Fruit fly (Drosophila melanogaster) whole organism, embryonic: ENCODE data around the gene VGlut.

ENCODE experiments used
- ATbp ChIP-seq: fragments of 200-800 bp; sonication (Bioruptor generic); optimal IDR thresholded peaks from 2 replicates; lab custom pipeline; 2017; ENCODE audit warnings: missing biosample characterization, mild to moderate bottlenecking, missing genetic modification characterization, missing genetic modification reagents
- Asciz ChIP-seq: fragments of 200-800 bp; sonication (Bioruptor generic); optimal IDR thresholded peaks from 2 replicates; lab custom pipeline; 2017; ENCODE audit warnings: missing biosample characterization, mild to moderate bottlenecking, missing genetic modification characterization, missing genetic modification reagents
- Atf3 ChIP-seq: fragments of 200-800 bp; sonication (Bioruptor generic); optimal IDR thresholded peaks from 3 replicates; lab custom pipeline; 2016; ENCODE audit warnings: missing biosample characterization, missing genetic modification characterization
- B-H2 ChIP-seq: fragments of 200-800 bp; sonication (Bioruptor generic); optimal IDR thresholded peaks from 2 replicates; lab custom pipeline; 2018; ENCODE audit warnings: missing biosample characterization, mild to moderate bottlenecking, missing genetic modification characterization
- Bdp1 ChIP-seq: fragments of 200-800 bp; sonication (Bioruptor generic); optimal IDR thresholded peaks from 3 replicates; lab custom pipeline; 2016; ENCODE audit warnings: missing biosample characterization, missing genetic modification characterization
- Bgb ChIP-seq: fragments of 200-800 bp; sonication (Bioruptor generic); IDR thresholded peaks from 2 replicates; pipeline ENCODE4 v1.3.6; 2022; ENCODE audit warnings: missing biosample characterization, missing genetic modification characterization; ENCODE audit not compliant: partially characterized antibody
- Blimp-1 ChIP-seq: fragments of 200-800 bp; sonication (Bioruptor generic); optimal IDR thresholded peaks from 3 replicates; lab custom pipeline; 2018; ENCODE audit warnings: missing biosample characterization, missing genetic modification characterization, mild to moderate bottlenecking, moderate library complexity, missing genetic modification reagents
- CG10959 ChIP-seq: fragments of 200-800 bp; sonication (Bioruptor generic); IDR thresholded peaks from 2 replicates; pipeline ENCODE4 v1.3.6; 2022; ENCODE audit warnings: missing biosample characterization, missing genetic modification characterization
- CG11085 ChIP-seq: fragments of 200-800 bp; sonication (Bioruptor generic); IDR thresholded peaks from 2 replicates; pipeline ENCODE4 v1.3.6; 2022; ENCODE audit warnings: missing biosample characterization, missing genetic modification characterization
- CG14014 ChIP-seq: fragments of 200-800 bp; sonication (Bioruptor generic); IDR thresholded peaks from 2 replicates; pipeline ENCODE4 v1.3.6; 2022; ENCODE audit warnings: missing biosample characterization, missing genetic modification characterization
- CG14667 ChIP-seq: fragments of 200-800 bp; sonication (Bioruptor generic); IDR thresholded peaks from 2 replicates; pipeline ENCODE4 v1.3.6; 2022; ENCODE audit warnings: missing biosample characterization, missing genetic modification characterization
- CG17385 ChIP-seq: fragments of 200-800 bp; sonication (Bioruptor generic); optimal IDR thresholded peaks from 3 replicates; lab custom pipeline; 2018; ENCODE audit warnings: missing biosample characterization, mild to moderate bottlenecking, missing genetic modification characterization
- CG18619 ChIP-seq: fragments of 200-800 bp; sonication (Bioruptor generic); optimal IDR thresholded peaks from 3 replicates; lab custom pipeline; 2017; ENCODE audit warnings: missing biosample characterization, mild to moderate bottlenecking, missing genetic modification characterization
- CG2129 ChIP-seq: fragments of 200-800 bp; sonication (Bioruptor generic); IDR thresholded peaks from 2 replicates; pipeline ENCODE4 v1.3.6; 2022; ENCODE audit warnings: missing biosample characterization, missing genetic modification characterization; ENCODE audit not compliant: partially characterized antibody
- CG2678 ChIP-seq: fragments of 200-800 bp; sonication (Bioruptor generic); optimal IDR thresholded peaks from 3 replicates; lab custom pipeline; 2019; ENCODE audit warnings: missing biosample characterization, mild to moderate bottlenecking, missing genetic modification characterization, moderate library complexity
- CG31388 ChIP-seq: fragments of 200-800 bp; sonication (Bioruptor generic); optimal IDR thresholded peaks from 2 replicates; lab custom pipeline; 2016; ENCODE audit warnings: missing biosample characterization, missing genetic modification characterization
- CG31441 ChIP-seq: fragments of 200-800 bp; sonication (Bioruptor generic); IDR thresholded peaks from 2 replicates; pipeline ENCODE4 v1.3.6; 2022; ENCODE audit warnings: missing biosample characterization, missing genetic modification characterization
- CG3726 ChIP-seq: fragments of 200-800 bp; sonication (Bioruptor generic); IDR thresholded peaks from 3 replicates; pipeline ENCODE4, ENCODE4 v1.3.6; 2022; ENCODE audit warnings: missing biosample characterization, missing genetic modification characterization
- CG5245 ChIP-seq: fragments of 200-800 bp; sonication (Bioruptor generic); optimal IDR thresholded peaks from 3 replicates; lab custom pipeline; 2016; ENCODE audit warnings: missing biosample characterization, missing genetic modification characterization
- CG6254 ChIP-seq: fragments of 200-800 bp; sonication (Bioruptor generic); optimal IDR thresholded peaks from 3 replicates; lab custom pipeline; 2017; ENCODE audit warnings: mild to moderate bottlenecking, missing biosample characterization, missing genetic modification reagents, missing genetic modification characterization
- CG6272 ChIP-seq: fragments of 200-800 bp; sonication (Bioruptor generic); IDR thresholded peaks from 2 replicates; pipeline ENCODE4 v1.3.6; 2022; ENCODE audit warnings: missing biosample characterization, missing genetic modification characterization
- CG6689 ChIP-seq: fragments of 200-800 bp; sonication (Bioruptor generic); IDR thresholded peaks from 2 replicates; pipeline ENCODE4 v1.3.6; 2022; ENCODE audit warnings: missing biosample characterization, missing genetic modification characterization
- CG8290 ChIP-seq, 3 experiments: fragments of 200-800 bp; sonication (Bioruptor generic); optimal IDR thresholded peaks; 2 replicates each; lab custom pipeline; 2016 to 2019; ENCODE audit warnings: missing biosample characterization in 3 of 3, missing genetic modification characterization in 3 of 3, mild to moderate bottlenecking in 2 of 3, moderate library complexity in 1 of 3
- CG8478 ChIP-seq: fragments of >200 bp; optimal IDR thresholded peaks from 2 replicates; lab custom pipeline; 2018
- CkIIα-i1 ChIP-seq: fragments of 200-800 bp; sonication (Bioruptor generic); IDR thresholded peaks from 2 replicates; pipeline ENCODE4 v1.3.6; 2022; ENCODE audit warnings: missing biosample characterization, missing genetic modification characterization
- Dad ChIP-seq: fragments of 200-800 bp; sonication (Bioruptor generic); optimal IDR thresholded peaks from 3 replicates; lab custom pipeline; 2016; ENCODE audit warnings: missing biosample characterization, missing genetic modification characterization
- Dek ChIP-seq: fragments of 200-800 bp; sonication (Bioruptor generic); optimal IDR thresholded peaks from 3 replicates; lab custom pipeline; 2019; ENCODE audit warnings: missing biosample characterization, mild to moderate bottlenecking, missing genetic modification characterization, moderate library complexity
- Dfd ChIP-seq, 2 experiments: fragments of >200 bp; optimal IDR thresholded peaks; 2 replicates each; lab custom pipeline; 2017; ENCODE audit warnings: missing biosample characterization in 2 of 2, missing genetic modification characterization in 2 of 2
- Dip3 ChIP-seq: fragments of 200-800 bp; sonication (Bioruptor generic); optimal IDR thresholded peaks from 3 replicates; lab custom pipeline; 2016; ENCODE audit warnings: missing biosample characterization, missing genetic modification characterization
- HLH3B ChIP-seq: fragments of 200-800 bp; sonication (Bioruptor generic); IDR thresholded peaks from 2 replicates; pipeline ENCODE4 v1.3.6; 2022; ENCODE audit warnings: missing biosample characterization, missing genetic modification characterization
- Hand ChIP-seq: fragments of 200-800 bp; sonication (Bioruptor generic); optimal IDR thresholded peaks from 2 replicates; lab custom pipeline; 2017; ENCODE audit warnings: mild to moderate bottlenecking, missing biosample characterization, missing genetic modification reagents, missing genetic modification characterization
- HmgZ ChIP-seq: fragments of 200-800 bp; sonication (Bioruptor generic); optimal IDR thresholded peaks from 2 replicates; lab custom pipeline; 2018; ENCODE audit warnings: missing biosample characterization, mild to moderate bottlenecking, missing genetic modification characterization
- Jarid2 ChIP-seq: fragments of 200-800 bp; sonication (Bioruptor generic); optimal IDR thresholded peaks from 3 replicates; lab custom pipeline; 2017; ENCODE audit warnings: mild to moderate bottlenecking, missing biosample characterization, missing genetic modification reagents, missing genetic modification characterization
- Neu2 ChIP-seq: fragments of 200-800 bp; sonication (Bioruptor generic); optimal IDR thresholded peaks from 3 replicates; lab custom pipeline; 2016; ENCODE audit warnings: missing biosample characterization, missing genetic modification characterization, borderline replicate concordance
- Usf ChIP-seq: fragments of 200-800 bp; sonication (Bioruptor generic); optimal IDR thresholded peaks from 2 replicates; lab custom pipeline; 2017; ENCODE audit warnings: missing genotype, missing biosample characterization, missing genetic modification characterization
- ac ChIP-seq: fragments of 200-800 bp; sonication (Bioruptor generic); optimal IDR thresholded peaks from 3 replicates; lab custom pipeline; 2017; ENCODE audit warnings: missing biosample characterization, mild to moderate bottlenecking, missing genetic modification characterization
- ato ChIP-seq: fragments of 200-800 bp; sonication (Bioruptor generic); IDR thresholded peaks from 2 replicates; pipeline ENCODE4 v1.3.6; 2022; ENCODE audit warnings: missing biosample characterization, missing genetic modification characterization; ENCODE audit not compliant: partially characterized antibody
- cad ChIP-seq: fragments of >200 bp; optimal IDR thresholded peaks from 2 replicates; lab custom pipeline; 2017; ENCODE audit warnings: missing biosample characterization, missing genetic modification characterization
- cas ChIP-seq: fragments of 200-800 bp; sonication (Bioruptor generic); IDR thresholded peaks from 2 replicates; pipeline ENCODE4 v1.3.6; 2022; ENCODE audit warnings: missing biosample characterization, missing genetic modification characterization
- esg ChIP-seq: fragments of 200-800 bp; sonication (Bioruptor generic); conservative IDR thresholded peaks from 2 replicates; pipeline ENCODE4 v1.3.6; 2022; ENCODE audit warnings: missing biosample characterization, missing genetic modification characterization
- eyg ChIP-seq: fragments of 200-800 bp; sonication (Bioruptor generic); optimal IDR thresholded peaks from 3 replicates; lab custom pipeline; 2016; ENCODE audit warnings: missing biosample characterization, missing genetic modification characterization
- gsb-n ChIP-seq: fragments of 200-800 bp; sonication (Bioruptor generic); optimal IDR thresholded peaks from 3 replicates; lab custom pipeline; 2018; ENCODE audit warnings: missing biosample characterization, mild to moderate bottlenecking, missing genetic modification characterization
- ind ChIP-seq: fragments of 200-800 bp; sonication (Bioruptor generic); optimal IDR thresholded peaks from 3 replicates; lab custom pipeline; 2016; ENCODE audit warnings: missing biosample characterization, missing genetic modification characterization
- lov ChIP-seq, 2 experiments: fragments of 200-800 bp in 1 of 2; fragments of >200 bp in 1 of 2; sonication (Bioruptor generic) in 1 of 2; IDR thresholded peaks in 1 of 2; optimal IDR thresholded peaks in 1 of 2; 2 replicates in 1 of 2; 3 replicates in 1 of 2; pipeline versions ENCODE4 v1.3.6 to Lab custom; 2017 to 2022; ENCODE audit warnings: missing biosample characterization in 1 of 2, missing genetic modification characterization in 1 of 2
- maf-S ChIP-seq: fragments of 200-800 bp; sonication (Bioruptor generic); optimal IDR thresholded peaks from 2 replicates; lab custom pipeline; 2016; ENCODE audit warnings: missing biosample characterization, missing genetic modification characterization
- org-1 ChIP-seq: fragments of 200-800 bp; sonication (Bioruptor generic); optimal IDR thresholded peaks from 2 replicates; lab custom pipeline; 2017; ENCODE audit warnings: missing biosample characterization, missing genetic modification characterization
- sens-2 ChIP-seq: fragments of 200-800 bp; sonication (Bioruptor generic); IDR thresholded peaks from 2 replicates; pipeline ENCODE4 v1.3.6; 2022; ENCODE audit warnings: missing biosample characterization, missing genetic modification characterization
- sob ChIP-seq: fragments of 200-800 bp; sonication (Bioruptor generic); IDR thresholded peaks from 2 replicates; pipeline ENCODE4 v1.3.6; 2022; ENCODE audit warnings: missing biosample characterization, missing genetic modification characterization
- sqz ChIP-seq: fragments of 200-800 bp; sonication (Bioruptor generic); optimal IDR thresholded peaks from 3 replicates; lab custom pipeline; 2018; ENCODE audit warnings: missing biosample characterization, mild to moderate bottlenecking, missing genetic modification characterization
- tap ChIP-seq: fragments of 200-800 bp; optimal IDR thresholded peaks from 3 replicates; lab custom pipeline; 2019; ENCODE audit warnings: missing biosample characterization, mild to moderate bottlenecking, missing genetic modification characterization, moderate library complexity
- vfl ChIP-seq: fragments of 200-800 bp; sonication (Bioruptor generic); optimal IDR thresholded peaks from 2 replicates; lab custom pipeline; 2016; ENCODE audit warnings: missing biosample characterization, missing genetic modification characterization

VGlut gene

DNA sequence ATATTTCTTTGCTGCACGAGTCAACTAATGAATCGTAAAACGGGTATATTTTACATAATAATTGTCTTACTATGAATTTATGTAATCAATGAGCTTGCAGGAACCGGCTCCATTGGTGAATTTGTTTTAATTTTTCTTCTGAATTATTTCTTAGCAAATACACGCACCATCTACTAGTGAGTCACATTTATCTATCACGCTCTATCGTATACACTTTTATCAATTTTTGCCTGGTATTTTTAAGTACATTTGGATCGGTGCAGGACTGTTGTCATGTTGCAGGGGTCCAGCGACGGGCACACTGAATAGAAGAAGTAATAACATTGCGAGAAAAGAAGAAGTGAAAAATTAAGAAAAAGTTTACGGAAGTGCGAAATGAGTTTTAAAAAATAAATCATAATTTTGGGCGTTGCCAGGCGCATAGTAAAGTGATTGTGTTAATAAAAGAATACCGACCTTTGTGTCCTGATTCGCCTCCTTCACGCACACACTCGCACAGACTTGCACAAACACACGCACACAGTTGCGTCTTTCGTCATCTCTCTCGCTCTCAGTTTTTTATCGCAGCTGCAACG, 34.9 kb upstream of the VGlut start, which contains the start of the genes Rab5 and Axud1 (continued):
- TF ChIP-seq CG10959 (GFP tag; lab: Robert Waterston, UW) (no peak), cad (no peak), CG6272 (GFP tag; lab: Robert Waterston, UW) (no peak), ATbp (GFP tag; lab: Kevin White, UChicago) (no peak), ato (GFP tag; lab: Robert Waterston, UW) (no peak), tap (tag; lab: Kevin White, UChicago) (no peak), CG6689 (GFP tag; lab: Robert Waterston, UW) (no peak), CG17385 (peak; percentile 20), Bgb (GFP tag; lab: Robert Waterston, UW) (no peak), Blimp-1 (GFP tag; lab: Kevin White, UChicago) (no peak), esg (GFP tag; lab: Robert Waterston, UW) (no peak), HmgZ (tag; lab: Kevin White, UChicago) (no peak), ind (GFP tag; lab: Kevin White, UChicago) (no peak), Dfd (GFP tag; optimal IDR thresholded peaks at IDR 0.05; lab: Kevin White, UChicago) (no peak), Asciz (GFP tag; lab: Kevin White, UChicago) (no peak), gsb-n (tag; lab: Kevin White, UChicago) (no peak), eyg (GFP tag; lab: Kevin White, UChicago) (no peak), org-1 (GFP tag; lab: Kevin White, UChicago) (no peak), sob (peak; percentile 30; the same call in 1 of the 2 replicates), lov (optimal IDR thresholded peaks at IDR 0.05; lab: Kevin White, UChicago) (no peak), lov (GFP tag; IDR thresholded peaks at IDR 0.05; lab: Robert Waterston, UW) (no peak), CkIIα-i1 (GFP tag; lab: Robert Waterston, UW) (no peak), Jarid2 (no peak), vfl (GFP tag; lab: Kevin White, UChicago) (no peak), CG5245 (no peak), CG2129 (GFP tag; lab: Robert Waterston, UW) (no peak), Usf (GFP tag; lab: Kevin White, UChicago) (no peak), Dek (peak; percentile 7), CG11085 (GFP tag; lab: Robert Waterston, UW) (no peak), cas (GFP tag; lab: Robert Waterston, UW) (no peak), CG8478 (lab: Kevin White, UChicago) (no peak), B-H2 (GFP tag; lab: Kevin White, UChicago) (no peak), sens-2 (GFP tag; lab: Robert Waterston, UW) (no peak), CG31388 (GFP tag; lab: Kevin White, UChicago) (no peak), ac (GFP tag; lab: Kevin White, UChicago) (no peak), Dad (GFP tag; lab: Kevin White, UChicago) (no peak), CG6254 (GFP tag; lab: Kevin White, UChicago) (no peak), HLH3B (GFP tag; lab: Robert Waterston, UW) (no peak), CG2678 (no peak), Atf3 (no peak), CG14667 (no peak), CG8290 (GFP tag; optimal IDR thresholded peaks at IDR 0.05; lab: Kevin White, UChicago) (no peak), CG8290 (tag; optimal IDR thresholded peaks at IDR 0.05; lab: Kevin White, UChicago) (peak in 1 of 2 experiments; percentile 17), Neu2 (GFP tag; lab: Kevin White, UChicago) (no peak), Dip3 (GFP tag; lab: Kevin White, UChicago) (no peak), maf-S (GFP tag; lab: Kevin White, UChicago) (no peak), CG14014 (GFP tag; lab: Robert Waterston, UW) (no peak), CG18619 (no peak), Hand (GFP tag; lab: Kevin White, UChicago) (no peak), CG3726 (GFP tag; lab: Robert Waterston, UW) (no peak), sqz (GFP tag; lab: Kevin White, UChicago) (peak; percentile 4), Bdp1 (no peak), CG31441 (GFP tag; lab: Robert Waterston, UW) (peak; percentile 10; the same call in 1 of the 2 replicates)
